Fruit fly (Drosophila melanogaster) whole organism, pupa: ENCODE measurements around the gene CG17154.

Experiments
- CG10348 ChIP-seq: fragments of 200-800 bp; sonication (Bioruptor generic); IDR thresholded peaks from 2 replicates; pipeline ENCODE4 v1.3.6; 2022; ENCODE audit warnings: missing biosample characterization, missing genetic modification characterization
- CG12605 ChIP-seq: fragments of 200-800 bp; sonication (Bioruptor generic); IDR thresholded peaks from 2 replicates; pipeline ENCODE4 v1.3.6; 2022; ENCODE audit warnings: missing biosample characterization, missing genetic modification characterization
- CG13204 ChIP-seq: fragments of 200-800 bp; sonication (Bioruptor generic); optimal IDR thresholded peaks from 2 replicates; lab custom pipeline; 2018; ENCODE audit warnings: missing biosample characterization, mild to moderate bottlenecking, missing genetic modification characterization, moderate library complexity
- CG8159 ChIP-seq: fragments of 200-800 bp; sonication (Bioruptor generic); optimal IDR thresholded peaks from 3 replicates; lab custom pipeline; 2018; ENCODE audit warnings: missing biosample characterization, mild to moderate bottlenecking, missing genetic modification characterization, moderate library complexity
- D1 ChIP-seq: fragments of 200-800 bp; sonication (Bioruptor generic); optimal IDR thresholded peaks from 2 replicates; lab custom pipeline; 2018; ENCODE audit warnings: missing biosample characterization, mild to moderate bottlenecking, missing genetic modification characterization, moderate library complexity
- EcR ChIP-seq: fragments of 200-800 bp; sonication (Bioruptor generic); optimal IDR thresholded peaks from 3 replicates; lab custom pipeline; 2019; ENCODE audit warnings: missing biosample characterization, missing genetic modification characterization, mild to moderate bottlenecking, moderate library complexity, missing genetic modification reagents
- Snoo ChIP-seq: fragments of 200-800 bp; sonication (Bioruptor generic); optimal IDR thresholded peaks from 3 replicates; lab custom pipeline; 2017; ENCODE audit warnings: missing biosample characterization, mild to moderate bottlenecking, missing genetic modification characterization, inconsistent platforms
- fd96Ca ChIP-seq: fragments of 200-800 bp; sonication (Bioruptor generic); IDR thresholded peaks from 3 replicates; pipeline ENCODE4 v1.3.6; 2022; ENCODE audit warnings: missing biosample characterization, missing genetic modification characterization
- gl ChIP-seq: fragments of 200-800 bp; sonication (Bioruptor generic); optimal IDR thresholded peaks from 2 replicates; lab custom pipeline; 2018; ENCODE audit warnings: missing biosample characterization, mild to moderate bottlenecking, missing genetic modification characterization

dm6 chr3L:12045443-12045842, 43.0 kb upstream of the CG17154 start:
- no peak for TF ChIP-seq CG8159 (tag; lab: Kevin White, UChicago)
- TF ChIP-seq CG13204, result no peak
- no peak for TF ChIP-seq D1
- TF ChIP-seq fd96Ca (GFP tag; lab: Robert Waterston, UW), result no peak
- no peak for TF ChIP-seq CG10348 (GFP tag; lab: Robert Waterston, UW)
- TF ChIP-seq gl (tag; lab: Kevin White, UChicago), result no peak
- no peak for TF ChIP-seq Snoo (tag; lab: Kevin White, UChicago)
- TF ChIP-seq CG12605 (GFP tag; lab: Robert Waterston, UW), result no peak
- TF ChIP-seq EcR (GFP tag; lab: Kevin White, UChicago), result no peak
